Fruit fly (Drosophila melanogaster) Kc167 (cell line): Measurements from ENCODE around the gene Ptx1.

ENCODE experiments used
- Myc ChIP-seq: fragments of >200 bp; optimal IDR thresholded peaks from 2 replicates; lab custom pipeline; 2017; ENCODE audit warnings: missing external identifiers
- h ChIP-seq: fragments of >200 bp; optimal IDR thresholded peaks from 3 replicates; lab custom pipeline; 2018; ENCODE audit warnings: missing external identifiers
- psq ChIP-seq: fragments of >200 bp; optimal IDR thresholded peaks from 2 replicates; lab custom pipeline; 2017; ENCODE audit warnings: missing external identifiers

DNA sequence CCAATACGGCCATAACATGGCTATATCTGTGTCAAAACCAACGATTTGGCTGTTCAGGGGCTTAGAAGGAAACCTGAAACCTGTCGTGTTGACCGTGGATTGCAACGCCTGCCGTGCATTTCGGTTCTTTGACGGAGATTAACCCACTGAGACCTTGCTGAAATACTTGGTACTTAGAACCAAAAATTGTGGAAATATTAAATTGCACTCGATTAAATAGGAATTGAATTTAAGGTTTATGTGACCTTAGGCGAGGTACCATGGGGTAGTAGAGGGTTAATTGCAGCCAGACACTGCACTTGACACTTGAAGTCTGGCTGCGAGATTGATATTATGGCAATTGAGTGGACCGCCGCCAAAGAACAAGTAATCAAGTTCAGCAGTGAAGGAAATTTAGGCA, 22.5 kb upstream of the Ptx1 start:
- TF ChIP-seq psq (lab: Kevin White, UChicago): no peak
- no peak for TF ChIP-seq Myc (lab: Kevin White, UChicago)
- no peak for TF ChIP-seq h (lab: Kevin White, UChicago)
